Fruit fly (Drosophila melanogaster): ENCODE measurements around the gene Cpr76Ba.

DNA sequence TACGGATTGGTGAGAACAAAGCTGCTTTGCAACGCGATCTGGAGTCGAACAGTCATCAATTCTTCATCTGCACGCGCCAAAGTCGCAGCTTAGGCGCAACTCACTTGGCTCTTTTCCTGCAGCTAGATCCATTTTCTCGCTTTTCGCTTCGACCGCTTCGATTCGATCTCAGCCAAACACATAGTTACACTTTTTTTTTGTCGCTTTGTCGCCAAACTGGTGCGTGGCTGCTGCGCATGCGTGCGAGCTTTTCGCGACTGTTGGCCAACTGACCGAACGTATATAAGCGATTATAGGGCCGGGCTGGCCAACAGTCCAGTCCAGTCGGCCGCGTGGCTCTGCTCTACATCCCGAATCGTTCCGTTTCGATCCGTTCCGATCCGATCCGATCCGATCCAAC is 14.3 kb upstream of the Cpr76Ba start, which contains the start of gene Cpr76Bd:
- TF ChIP-seq insv (optimal IDR thresholded peaks at IDR 0.05) = no peak
- TF ChIP-seq ttk (optimal IDR thresholded peaks at IDR 0.05) = no peak
- no peak for TF ChIP-seq psq (optimal IDR thresholded peaks at IDR 0.05)
- TF ChIP-seq Sin3A (optimal IDR thresholded peaks at IDR 0.05) = no peak

All from Kc167 (cell line).